Fruit fly (Drosophila melanogaster) whole organism, embryonic: ENCODE results near the gene CG5290.

ENCODE experiments used
- Antp ChIP-seq: fragments of 200-800 bp; sonication (Bioruptor generic); optimal IDR thresholded peaks from 3 replicates; lab custom pipeline; 2016; ENCODE audit warnings: missing biosample characterization, missing genetic modification characterization
- Asciz ChIP-seq: fragments of 200-800 bp; sonication (Bioruptor generic); optimal IDR thresholded peaks from 2 replicates; lab custom pipeline; 2017; ENCODE audit warnings: missing biosample characterization, mild to moderate bottlenecking, missing genetic modification characterization, missing genetic modification reagents
- Atf-2 ChIP-seq: fragments of 200-800 bp; sonication (Bioruptor generic); optimal IDR thresholded peaks from 2 replicates; lab custom pipeline; 2016; ENCODE audit warnings: missing biosample characterization, missing genetic modification characterization
- Atf3 ChIP-seq: fragments of 200-800 bp; sonication (Bioruptor generic); optimal IDR thresholded peaks from 3 replicates; lab custom pipeline; 2016; ENCODE audit warnings: missing biosample characterization, missing genetic modification characterization
- Bgb ChIP-seq: fragments of 200-800 bp; sonication (Bioruptor generic); IDR thresholded peaks from 2 replicates; pipeline ENCODE4 v1.3.6; 2022; ENCODE audit warnings: missing biosample characterization, missing genetic modification characterization; ENCODE audit not compliant: partially characterized antibody
- CG1024 ChIP-seq: fragments of 200-800 bp; sonication (Bioruptor generic); IDR thresholded peaks from 2 replicates; pipeline ENCODE4 v1.3.6; 2022; ENCODE audit warnings: missing biosample characterization, missing genetic modification characterization
- CG11085 ChIP-seq: fragments of 200-800 bp; sonication (Bioruptor generic); IDR thresholded peaks from 2 replicates; pipeline ENCODE4 v1.3.6; 2022; ENCODE audit warnings: missing biosample characterization, missing genetic modification characterization
- CG12155 ChIP-seq: fragments of 200-800 bp; sonication (Bioruptor generic); optimal IDR thresholded peaks from 3 replicates; lab custom pipeline; 2016; ENCODE audit warnings: missing biosample characterization, missing genetic modification characterization
- CG12744 ChIP-seq: fragments of 200-800 bp; sonication (Bioruptor generic); optimal IDR thresholded peaks from 2 replicates; lab custom pipeline; 2016; ENCODE audit warnings: missing biosample characterization, missing genetic modification characterization
- CG13287 ChIP-seq: fragments of 200-800 bp; sonication (Bioruptor generic); IDR thresholded peaks from 2 replicates; pipeline ENCODE4 v1.3.6; 2022; ENCODE audit warnings: missing biosample characterization, missing genetic modification characterization; ENCODE audit not compliant: partially characterized antibody
- CG13296 ChIP-seq: fragments of 200-800 bp; sonication (Bioruptor generic); optimal IDR thresholded peaks from 3 replicates; lab custom pipeline; 2018; ENCODE audit warnings: missing biosample characterization, mild to moderate bottlenecking, missing genetic modification characterization
- CG13424 ChIP-seq: fragments of 200-800 bp; sonication (Bioruptor generic); optimal IDR thresholded peaks from 2 replicates; lab custom pipeline; 2019; ENCODE audit warnings: missing biosample characterization, mild to moderate bottlenecking, missing genetic modification characterization, moderate library complexity
- CG13775 ChIP-seq: fragments of 200-800 bp; sonication (Bioruptor generic); optimal IDR thresholded peaks from 3 replicates; lab custom pipeline; 2017; ENCODE audit warnings: missing biosample characterization, mild to moderate bottlenecking, missing genetic modification characterization
- CG31365 ChIP-seq: fragments of 200-800 bp; sonication (Bioruptor generic); optimal IDR thresholded peaks from 2 replicates; lab custom pipeline; 2018; ENCODE audit warnings: missing biosample characterization, mild to moderate bottlenecking, missing genetic modification characterization
- CG31441 ChIP-seq: fragments of 200-800 bp; sonication (Bioruptor generic); IDR thresholded peaks from 2 replicates; pipeline ENCODE4 v1.3.6; 2022; ENCODE audit warnings: missing biosample characterization, missing genetic modification characterization
- CG34376 ChIP-seq: fragments of 200-800 bp; sonication (Bioruptor generic); optimal IDR thresholded peaks from 2 replicates; lab custom pipeline; 2018; ENCODE audit warnings: missing biosample characterization, mild to moderate bottlenecking, missing genetic modification characterization
- CG4707 ChIP-seq: fragments of 200-800 bp; sonication (Bioruptor generic); optimal IDR thresholded peaks from 2 replicates; lab custom pipeline; 2018; ENCODE audit warnings: missing biosample characterization, mild to moderate bottlenecking, missing genetic modification characterization, moderate library complexity
- CG6272 ChIP-seq: fragments of 200-800 bp; sonication (Bioruptor generic); IDR thresholded peaks from 2 replicates; pipeline ENCODE4 v1.3.6; 2022; ENCODE audit warnings: missing biosample characterization, missing genetic modification characterization
- CG6765 ChIP-seq: fragments of 200-800 bp; sonication (Bioruptor generic); optimal IDR thresholded peaks from 3 replicates; lab custom pipeline; 2017; ENCODE audit warnings: missing biosample characterization, mild to moderate bottlenecking, missing genetic modification characterization
- CG7786 ChIP-seq: fragments of 200-800 bp; sonication (Bioruptor generic); optimal IDR thresholded peaks from 2 replicates; lab custom pipeline; 2016; ENCODE audit warnings: missing biosample characterization, missing genetic modification characterization
- CG7987 ChIP-seq: fragments of 200-800 bp; sonication (Bioruptor generic); optimal IDR thresholded peaks from 2 replicates; lab custom pipeline; 2018; ENCODE audit warnings: missing biosample characterization, mild to moderate bottlenecking, missing genetic modification characterization, moderate library complexity
- CG8290 ChIP-seq, 3 experiments: fragments of 200-800 bp; sonication (Bioruptor generic); optimal IDR thresholded peaks; 2 replicates each; lab custom pipeline; 2016 to 2019; ENCODE audit warnings: missing biosample characterization in 3 of 3, missing genetic modification characterization in 3 of 3, mild to moderate bottlenecking in 2 of 3, moderate library complexity in 1 of 3
- CrebB ChIP-seq: fragments of 200-800 bp; sonication (Bioruptor generic); optimal IDR thresholded peaks from 3 replicates; lab custom pipeline; 2018; ENCODE audit warnings: missing biosample characterization, mild to moderate bottlenecking, missing genetic modification characterization
- HLH3B ChIP-seq: fragments of 200-800 bp; sonication (Bioruptor generic); IDR thresholded peaks from 2 replicates; pipeline ENCODE4 v1.3.6; 2022; ENCODE audit warnings: missing biosample characterization, missing genetic modification characterization
- Hand ChIP-seq: fragments of 200-800 bp; sonication (Bioruptor generic); optimal IDR thresholded peaks from 2 replicates; lab custom pipeline; 2017; ENCODE audit warnings: mild to moderate bottlenecking, missing biosample characterization, missing genetic modification reagents, missing genetic modification characterization
- HmgD ChIP-seq: fragments of 200-800 bp; sonication (Bioruptor generic); optimal IDR thresholded peaks from 3 replicates; lab custom pipeline; 2016; ENCODE audit warnings: missing biosample characterization, missing genetic modification characterization
- Hr51 ChIP-seq, 2 experiments: fragments of 200-800 bp; sonication (Bioruptor generic); optimal IDR thresholded peaks; 2 replicates in 1 of 2; 3 replicates in 1 of 2; lab custom pipeline; 2016 to 2018; ENCODE audit warnings: missing biosample characterization in 2 of 2, missing genetic modification characterization in 2 of 2, mild to moderate bottlenecking in 1 of 2, moderate library complexity in 1 of 2
- MESR4 ChIP-seq: fragments of 200-800 bp; sonication (Bioruptor generic); optimal IDR thresholded peaks from 2 replicates; lab custom pipeline; 2018; ENCODE audit warnings: missing biosample characterization, mild to moderate bottlenecking, missing genetic modification characterization, moderate library complexity
- MTF-1 ChIP-seq: fragments of 200-800 bp; sonication (Bioruptor generic); optimal IDR thresholded peaks from 2 replicates; lab custom pipeline; 2018; ENCODE audit warnings: missing biosample characterization, mild to moderate bottlenecking, missing genetic modification characterization, borderline replicate concordance
- Med ChIP-seq: fragments of 200-800 bp; sonication (Bioruptor generic); peaks from one replicate; lab custom pipeline; 2016; ENCODE audit warnings: missing biosample characterization, missing genetic modification characterization, mild to moderate bottlenecking, inconsistent platforms, moderate library complexity
- Myb ChIP-seq: fragments of 200-800 bp; sonication (Bioruptor generic); optimal IDR thresholded peaks from 2 replicates; lab custom pipeline; 2016; ENCODE audit warnings: missing biosample characterization, missing genetic modification characterization
- NfI ChIP-seq: fragments of 200-800 bp; sonication (Bioruptor generic); optimal IDR thresholded peaks from 3 replicates; lab custom pipeline; 2018; ENCODE audit warnings: missing biosample characterization, mild to moderate bottlenecking, missing genetic modification characterization, moderate library complexity
- Tbp ChIP-seq: fragments of >200 bp; optimal IDR thresholded peaks from 2 replicates; lab custom pipeline; 2018; ENCODE audit warnings: missing biosample characterization, missing genetic modification characterization
- Usf ChIP-seq: fragments of 200-800 bp; sonication (Bioruptor generic); optimal IDR thresholded peaks from 2 replicates; lab custom pipeline; 2017; ENCODE audit warnings: missing genotype, missing biosample characterization, missing genetic modification characterization
- YL-1 ChIP-seq: fragments of 200-800 bp; sonication (Bioruptor generic); optimal IDR thresholded peaks from 3 replicates; lab custom pipeline; 2017; ENCODE audit warnings: missing biosample characterization, mild to moderate bottlenecking, missing genetic modification characterization
- ab ChIP-seq: fragments of 200-800 bp; sonication (Bioruptor generic); optimal IDR thresholded peaks from 2 replicates; lab custom pipeline; 2016; ENCODE audit warnings: missing biosample characterization, missing genetic modification characterization
- bsh ChIP-seq, 2 experiments: fragments of 200-800 bp; sonication (Bioruptor generic); optimal IDR thresholded peaks; 2 replicates each; lab custom pipeline; 2017 to 2018; ENCODE audit warnings: mild to moderate bottlenecking in 2 of 2, missing biosample characterization in 2 of 2, missing genetic modification characterization in 2 of 2, moderate library complexity in 1 of 2
- ci ChIP-seq: fragments of 200-800 bp; sonication (Bioruptor generic); IDR thresholded peaks from 3 replicates; pipeline ENCODE4 v1.3.6; 2022; ENCODE audit warnings: missing biosample characterization, missing genetic modification characterization
- fd96Cb ChIP-seq: fragments of 200-800 bp; sonication (Bioruptor generic); optimal IDR thresholded peaks from 2 replicates; lab custom pipeline; 2018; ENCODE audit warnings: missing biosample characterization, mild to moderate bottlenecking, missing genetic modification characterization, moderate library complexity
- gcm2 ChIP-seq: fragments of 200-800 bp; sonication (Bioruptor generic); optimal IDR thresholded peaks from 2 replicates; lab custom pipeline; 2016; ENCODE audit warnings: missing biosample characterization, missing genetic modification characterization
- jumu ChIP-seq: fragments of 200-800 bp; sonication (Bioruptor generic); optimal IDR thresholded peaks from 3 replicates; lab custom pipeline; 2016; ENCODE audit warnings: missing biosample characterization, missing genetic modification characterization
- kay ChIP-seq: fragments of 200-800 bp; sonication (Bioruptor generic); optimal IDR thresholded peaks from 2 replicates; lab custom pipeline; 2016; ENCODE audit warnings: missing biosample characterization, missing genetic modification characterization
- ken ChIP-seq: fragments of 200-800 bp; sonication (Bioruptor generic); IDR thresholded peaks from 3 replicates; pipeline ENCODE4 v1.3.6; 2022; ENCODE audit warnings: missing biosample characterization, missing genetic modification characterization
- lab ChIP-seq: fragments of 200-800 bp; sonication (Bioruptor generic); optimal IDR thresholded peaks from 3 replicates; lab custom pipeline; 2017; ENCODE audit warnings: missing biosample characterization, missing genetic modification characterization, mild to moderate bottlenecking, moderate library complexity, missing genetic modification reagents
- oc ChIP-seq: fragments of 200-800 bp; sonication (Bioruptor generic); optimal IDR thresholded peaks from 2 replicates; lab custom pipeline; 2018; ENCODE audit warnings: missing biosample characterization, mild to moderate bottlenecking, missing genetic modification characterization, moderate library complexity
- pnt ChIP-seq: fragments of 200-800 bp; sonication (Bioruptor generic); optimal IDR thresholded peaks from 3 replicates; lab custom pipeline; 2016; ENCODE audit warnings: missing biosample characterization, missing genetic modification characterization
- pros ChIP-seq: fragments of 200-800 bp; sonication (Bioruptor generic); optimal IDR thresholded peaks from 3 replicates; lab custom pipeline; 2019; ENCODE audit warnings: missing biosample characterization, mild to moderate bottlenecking, missing genetic modification characterization, moderate library complexity
- rib ChIP-seq: fragments of 200-800 bp; sonication (Bioruptor generic); IDR thresholded peaks from 2 replicates; pipeline ENCODE4 v1.3.6; 2022; ENCODE audit warnings: missing biosample characterization, missing genetic modification characterization
- so ChIP-seq: fragments of 200-800 bp; sonication (Bioruptor generic); IDR thresholded peaks from 3 replicates; pipeline ENCODE4 v1.3.6; 2022; ENCODE audit warnings: missing biosample characterization, missing genetic modification characterization
- zfh2 ChIP-seq: fragments of 200-800 bp; sonication (Bioruptor generic); optimal IDR thresholded peaks from 2 replicates; lab custom pipeline; 2016; ENCODE audit warnings: missing biosample characterization, missing genetic modification characterization

CG5290 gene

dm6 chr3L:17895815-17896275, 16.5 kb downstream of the CG5290 start, which contains the start of gene Tsp74F (continued):
- TF ChIP-seq CG13775 (GFP tag; lab: Kevin White, UChicago) (no peak), CG13287 (GFP tag; lab: Robert Waterston, UW) (0 out of 2 replicates have a peak, but pooled peaks have one; percentile 18), Usf (GFP tag; lab: Kevin White, UChicago) (no peak), CG12744 (GFP tag; lab: Kevin White, UChicago) (no peak), pros (GFP tag; lab: Kevin White, UChicago) (no peak), CG13424 (no peak), ci (peak; percentile 66; the same call in 2 of the 3 replicates), CG6765 (GFP tag; lab: Kevin White, UChicago) (peak; percentile 5), CG7786 (GFP tag; lab: Kevin White, UChicago) (no peak), Hand (GFP tag; lab: Kevin White, UChicago) (no peak), so (GFP tag; lab: Robert Waterston, UW) (0 out of 3 replicates have a peak, but pooled peaks have one; percentile 49), HLH3B (GFP tag; lab: Robert Waterston, UW) (no peak), zfh2 (no peak), pnt (GFP tag; lab: Kevin White, UChicago) (no peak), CG4707 (GFP tag; lab: Kevin White, UChicago) (peak; percentile 21), Tbp (GFP tag; lab: Kevin White, UChicago) (no peak), CG7987 (GFP tag; lab: Kevin White, UChicago) (no peak), CG8290 (GFP tag; optimal IDR thresholded peaks at IDR 0.05; lab: Kevin White, UChicago) (no peak), CG8290 (tag; optimal IDR thresholded peaks at IDR 0.05; lab: Kevin White, UChicago) (no peak), fd96Cb (tag; lab: Kevin White, UChicago) (no peak), Med (peak; percentile 76), Bgb (GFP tag; lab: Robert Waterston, UW) (0 out of 2 replicates have a peak, but pooled peaks have one; percentile 19), Atf3 (no peak), lab (GFP tag; lab: Kevin White, UChicago) (peak; percentile 44), oc (tag; lab: Kevin White, UChicago) (peak; percentile 61), MESR4 (no peak), ab (no peak), CG6272 (no peak), Atf-2 (no peak), YL-1 (GFP tag; lab: Kevin White, UChicago) (no peak), CG31365 (tag; lab: Kevin White, UChicago) (no peak), CG31441 (GFP tag; lab: Robert Waterston, UW) (no peak), HmgD (GFP tag; lab: Kevin White, UChicago) (no peak), Myb (GFP tag; lab: Kevin White, UChicago) (no peak), Hr51 (GFP tag; optimal IDR thresholded peaks at IDR 0.05; lab: Kevin White, UChicago) (no peak), gcm2 (GFP tag; lab: Kevin White, UChicago) (no peak), CG12155 (GFP tag; lab: Kevin White, UChicago) (no peak), ken (GFP tag; lab: Robert Waterston, UW) (no peak), rib (GFP tag; lab: Robert Waterston, UW) (no peak), CG34376 (peak; percentile 1), Antp (GFP tag; lab: Kevin White, UChicago) (no peak), jumu (GFP tag; lab: Kevin White, UChicago) (no peak), CrebB (peak; percentile 27), NfI (GFP tag; lab: Kevin White, UChicago) (no peak), CG11085 (GFP tag; lab: Robert Waterston, UW) (no peak), bsh (GFP tag; optimal IDR thresholded peaks at IDR 0.05; lab: Kevin White, UChicago) (no peak), CG13296 (GFP tag; lab: Kevin White, UChicago) (peak; percentile 30), kay (GFP tag; lab: Kevin White, UChicago) (no peak), Asciz (GFP tag; lab: Kevin White, UChicago) (peak; percentile 60), CG1024 (GFP tag; lab: Robert Waterston, UW) (no peak), MTF-1 (GFP tag; lab: Kevin White, UChicago) (peak; percentile 6)
